Fruit fly (Drosophila melanogaster) whole organism, embryonic: ENCODE measurements around the gene CG14022.

Experiments used
- Adf1 ChIP-seq: fragments of 200-800 bp; sonication (Bioruptor generic); IDR thresholded peaks from 2 replicates; pipeline ENCODE4 v1.3.6; 2022; ENCODE audit warnings: missing biosample characterization, missing genetic modification characterization
- Bdp1 ChIP-seq: fragments of 200-800 bp; sonication (Bioruptor generic); optimal IDR thresholded peaks from 3 replicates; lab custom pipeline; 2016; ENCODE audit warnings: missing biosample characterization, missing genetic modification characterization
- CG10431 ChIP-seq: fragments of 200-800 bp; sonication (Bioruptor generic); optimal IDR thresholded peaks from 3 replicates; lab custom pipeline; 2018; ENCODE audit warnings: missing biosample characterization, mild to moderate bottlenecking, missing genetic modification characterization
- CG10543 ChIP-seq: fragments of 200-800 bp; sonication (Bioruptor generic); optimal IDR thresholded peaks from 3 replicates; lab custom pipeline; 2017; ENCODE audit warnings: missing biosample characterization, mild to moderate bottlenecking, missing genetic modification characterization, moderate library complexity
- CG14050 ChIP-seq: fragments of 200-800 bp; sonication (Bioruptor generic); IDR thresholded peaks from 3 replicates; pipeline ENCODE4 v1.3.6; 2022; ENCODE audit warnings: missing biosample characterization, missing genetic modification characterization
- CG14710 ChIP-seq: fragments of 200-800 bp; sonication (Bioruptor generic); optimal IDR thresholded peaks from 3 replicates; lab custom pipeline; 2019; ENCODE audit warnings: missing biosample characterization, mild to moderate bottlenecking, missing genetic modification characterization, moderate library complexity
- CG15073 ChIP-seq: fragments of 200-800 bp; sonication (Bioruptor generic); optimal IDR thresholded peaks from 2 replicates; lab custom pipeline; 2016; ENCODE audit warnings: missing biosample characterization, missing genetic modification characterization
- CG15269 ChIP-seq: fragments of 200-800 bp; sonication (Bioruptor generic); optimal IDR thresholded peaks from 2 replicates; lab custom pipeline; 2018; ENCODE audit warnings: missing biosample characterization, mild to moderate bottlenecking, missing genetic modification characterization, moderate library complexity
- CG15479 ChIP-seq: fragments of 200-800 bp; sonication (Bioruptor generic); optimal IDR thresholded peaks from 3 replicates; lab custom pipeline; 2019; ENCODE audit warnings: missing biosample characterization, mild to moderate bottlenecking, missing genetic modification characterization, moderate library complexity
- CG30020 ChIP-seq: fragments of 200-800 bp; optimal IDR thresholded peaks from 2 replicates; lab custom pipeline; 2019; ENCODE audit warnings: missing biosample characterization, mild to moderate bottlenecking, missing genetic modification characterization, moderate library complexity
- CG31388 ChIP-seq: fragments of 200-800 bp; sonication (Bioruptor generic); optimal IDR thresholded peaks from 2 replicates; lab custom pipeline; 2016; ENCODE audit warnings: missing biosample characterization, missing genetic modification characterization
- CG3726 ChIP-seq: fragments of 200-800 bp; sonication (Bioruptor generic); IDR thresholded peaks from 3 replicates; pipeline ENCODE4, ENCODE4 v1.3.6; 2022; ENCODE audit warnings: missing biosample characterization, missing genetic modification characterization
- CG42726 ChIP-seq: fragments of 200-800 bp; sonication (Bioruptor generic); IDR thresholded peaks from 2 replicates; pipeline ENCODE4 v1.3.6; 2022; ENCODE audit warnings: missing biosample characterization, missing genetic modification characterization; ENCODE audit not compliant: partially characterized antibody
- CG6254 ChIP-seq: fragments of 200-800 bp; sonication (Bioruptor generic); optimal IDR thresholded peaks from 3 replicates; lab custom pipeline; 2017; ENCODE audit warnings: mild to moderate bottlenecking, missing biosample characterization, missing genetic modification reagents, missing genetic modification characterization
- CG7745 ChIP-seq: fragments of 200-800 bp; sonication (Bioruptor generic); optimal IDR thresholded peaks from 2 replicates; lab custom pipeline; 2018; ENCODE audit warnings: missing biosample characterization, mild to moderate bottlenecking, missing genetic modification characterization, moderate library complexity
- CG7963 ChIP-seq: fragments of 200-800 bp; sonication (Bioruptor generic); IDR thresholded peaks from 3 replicates; pipeline ENCODE4 v1.3.6; 2022; ENCODE audit warnings: missing biosample characterization, missing genetic modification characterization; ENCODE audit not compliant: partially characterized antibody
- CG9932 ChIP-seq: fragments of 200-800 bp; sonication (Bioruptor generic); IDR thresholded peaks from 2 replicates; pipeline ENCODE4 v1.3.6; 2022; ENCODE audit warnings: missing biosample characterization, missing genetic modification characterization
- HmgZ ChIP-seq: fragments of 200-800 bp; sonication (Bioruptor generic); optimal IDR thresholded peaks from 2 replicates; lab custom pipeline; 2018; ENCODE audit warnings: missing biosample characterization, mild to moderate bottlenecking, missing genetic modification characterization
- Max ChIP-seq: fragments of 200-800 bp; sonication (Bioruptor generic); optimal IDR thresholded peaks from 2 replicates; lab custom pipeline; 2016; ENCODE audit warnings: missing biosample characterization, mild to moderate bottlenecking, missing genetic modification characterization
- Nf-YB ChIP-seq: fragments of 200-800 bp; sonication (Bioruptor generic); optimal IDR thresholded peaks from 3 replicates; lab custom pipeline; 2019; ENCODE audit warnings: missing biosample characterization, mild to moderate bottlenecking, missing genetic modification characterization, moderate library complexity
- Rfx ChIP-seq: fragments of 200-800 bp; sonication (Bioruptor generic); IDR thresholded peaks from 2 replicates; pipeline ENCODE4 v1.3.6; 2022; ENCODE audit warnings: missing biosample characterization, missing genetic modification characterization
- Trl ChIP-seq, 3 experiments: fragments of >200 bp in 2 of 3; fragments of 200-800 bp in 1 of 3; sonication (Bioruptor generic) in 1 of 3; optimal IDR thresholded peaks; 2 replicates in 1 of 3; 3 replicates in 2 of 3; lab custom pipeline; 2016 to 2017; ENCODE audit warnings: missing biosample characterization in 1 of 3, missing genetic modification characterization in 1 of 3
- amos ChIP-seq: fragments of 200-800 bp; sonication (Bioruptor generic); IDR thresholded peaks from 2 replicates; pipeline ENCODE4 v1.3.6; 2022; ENCODE audit warnings: missing biosample characterization, missing genetic modification characterization; ENCODE audit not compliant: partially characterized antibody
- ap ChIP-seq: fragments of 200-800 bp; sonication (Bioruptor generic); IDR thresholded peaks from 2 replicates; pipeline ENCODE4 v1.3.6; 2022; ENCODE audit warnings: missing biosample characterization, missing genetic modification characterization
- bcd ChIP-seq: fragments of 200-800 bp; sonication (Bioruptor generic); optimal IDR thresholded peaks from 2 replicates; lab custom pipeline; 2017; ENCODE audit warnings: missing biosample characterization, mild to moderate bottlenecking, missing genetic modification characterization
- br ChIP-seq: fragments of >200 bp; optimal IDR thresholded peaks from 2 replicates; lab custom pipeline; 2017
- chinmo ChIP-seq: fragments of 200-800 bp; sonication (Bioruptor generic); IDR thresholded peaks from 4 replicates; pipeline ENCODE4 v1.3.6; 2022; ENCODE audit warnings: missing biosample characterization, missing genetic modification characterization; ENCODE audit not compliant: partially characterized antibody
- chm ChIP-seq: fragments of 200-800 bp; sonication (Bioruptor generic); IDR thresholded peaks from 2 replicates; pipeline ENCODE4 v1.3.6; 2022; ENCODE audit warnings: missing biosample characterization, missing genetic modification characterization
- da ChIP-seq: fragments of 200-800 bp; sonication (Bioruptor generic); optimal IDR thresholded peaks from 2 replicates; lab custom pipeline; 2016; ENCODE audit warnings: missing biosample characterization, missing genetic modification characterization
- dati ChIP-seq: fragments of 200-800 bp; sonication (Bioruptor generic); IDR thresholded peaks from 2 replicates; pipeline ENCODE4 v1.3.6; 2022; ENCODE audit warnings: missing biosample characterization, missing genetic modification characterization
- dpn ChIP-seq, 2 experiments: fragments of 200-800 bp; sonication (Bioruptor generic); optimal IDR thresholded peaks; 3 replicates each; lab custom pipeline; 2016; ENCODE audit warnings: missing biosample characterization in 2 of 2, missing genetic modification characterization in 2 of 2
- eve ChIP-seq, 2 experiments: fragments of >200 bp; optimal IDR thresholded peaks; 2 replicates each; lab custom pipeline; 2017; ENCODE audit warnings: missing biosample characterization in 2 of 2, missing genetic modification characterization in 2 of 2
- ewg ChIP-seq: fragments of 200-800 bp; sonication (Bioruptor generic); optimal IDR thresholded peaks from 3 replicates; lab custom pipeline; 2017; ENCODE audit warnings: mild to moderate bottlenecking, missing biosample characterization, missing genetic modification reagents, missing genetic modification characterization
- gem ChIP-seq: fragments of 200-800 bp; sonication (Bioruptor generic); optimal IDR thresholded peaks from 2 replicates; lab custom pipeline; 2019; ENCODE audit warnings: missing biosample characterization, mild to moderate bottlenecking, missing genetic modification characterization, moderate library complexity
- gt ChIP-seq: fragments of 200-800 bp; sonication (Bioruptor generic); IDR thresholded peaks from 2 replicates; pipeline ENCODE4 v1.3.6; 2022; ENCODE audit warnings: missing biosample characterization, missing genetic modification characterization
- hkb ChIP-seq, 2 experiments: fragments of 200-800 bp in 1 of 2; fragments of >200 bp in 1 of 2; sonication (Bioruptor generic) in 1 of 2; IDR thresholded peaks in 1 of 2; optimal IDR thresholded peaks in 1 of 2; 2 replicates each; pipeline versions ENCODE4 v1.3.6 to Lab custom; 2017 to 2022; ENCODE audit warnings: missing biosample characterization in 1 of 2, missing genetic modification characterization in 1 of 2
- ind ChIP-seq: fragments of 200-800 bp; sonication (Bioruptor generic); optimal IDR thresholded peaks from 3 replicates; lab custom pipeline; 2016; ENCODE audit warnings: missing biosample characterization, missing genetic modification characterization
- inv ChIP-seq: fragments of 200-800 bp; sonication (Bioruptor generic); IDR thresholded peaks from 2 replicates; pipeline ENCODE4 v1.3.6; 2022; ENCODE audit warnings: missing biosample characterization, missing genetic modification characterization; ENCODE audit not compliant: partially characterized antibody
- ken ChIP-seq: fragments of 200-800 bp; sonication (Bioruptor generic); IDR thresholded peaks from 3 replicates; pipeline ENCODE4 v1.3.6; 2022; ENCODE audit warnings: missing biosample characterization, missing genetic modification characterization
- nom ChIP-seq: fragments of 200-800 bp; sonication (Bioruptor generic); optimal IDR thresholded peaks from 2 replicates; lab custom pipeline; 2017; ENCODE audit warnings: missing biosample characterization, missing genetic modification characterization, mild to moderate bottlenecking, moderate library complexity, missing genetic modification reagents
- phol ChIP-seq: fragments of 200-800 bp; sonication (Bioruptor generic); optimal IDR thresholded peaks from 3 replicates; lab custom pipeline; 2018; ENCODE audit warnings: missing biosample characterization, mild to moderate bottlenecking, missing genetic modification characterization, moderate library complexity
- sc ChIP-seq, 3 experiments: fragments of >200 bp in 2 of 3; fragments of 200-800 bp in 1 of 3; sonication (Bioruptor generic) in 1 of 3; optimal IDR thresholded peaks; 2 replicates in 2 of 3; 3 replicates in 1 of 3; lab custom pipeline; 2017; ENCODE audit warnings: mild to moderate bottlenecking in 1 of 3, missing biosample characterization in 1 of 3, missing genetic modification characterization in 1 of 3, missing genetic modification reagents in 1 of 3
- sens-2 ChIP-seq: fragments of 200-800 bp; sonication (Bioruptor generic); IDR thresholded peaks from 2 replicates; pipeline ENCODE4 v1.3.6; 2022; ENCODE audit warnings: missing biosample characterization, missing genetic modification characterization
- shn ChIP-seq: fragments of 200-800 bp; sonication (Bioruptor generic); optimal IDR thresholded peaks from 3 replicates; lab custom pipeline; 2016; ENCODE audit warnings: missing biosample characterization, missing genetic modification characterization
- sr ChIP-seq: fragments of 200-800 bp; sonication (Bioruptor generic); IDR thresholded peaks from 3 replicates; pipeline ENCODE4 v1.3.6; 2022; ENCODE audit warnings: missing biosample characterization, missing genetic modification characterization
- toy ChIP-seq: fragments of 200-800 bp; sonication (Bioruptor generic); IDR thresholded peaks from 2 replicates; pipeline ENCODE4 v1.3.6; 2022; ENCODE audit warnings: missing biosample characterization, missing genetic modification characterization
- trem ChIP-seq: fragments of 200-800 bp; optimal IDR thresholded peaks from 3 replicates; lab custom pipeline; 2019; ENCODE audit warnings: missing biosample characterization, mild to moderate bottlenecking, missing genetic modification characterization, moderate library complexity
- vfl ChIP-seq: fragments of 200-800 bp; sonication (Bioruptor generic); optimal IDR thresholded peaks from 2 replicates; lab custom pipeline; 2016; ENCODE audit warnings: missing biosample characterization, missing genetic modification characterization

Gene CG14022

dm6 chr2L:5297289-5297960, 31.3 kb downstream of the CG14022 start (continued):
- TF ChIP-seq Adf1 (GFP tag; lab: Robert Waterston, UW): no peak
- TF ChIP-seq CG10431 (GFP tag; lab: Kevin White, UChicago): no peak
- TF ChIP-seq sc (optimal IDR thresholded peaks at IDR 0.05; lab: Kevin White, UChicago): no peak
- peak; percentile 57 for TF ChIP-seq sc (GFP tag; optimal IDR thresholded peaks at IDR 0.05; lab: Kevin White, UChicago)
- peak; percentile 49 for TF ChIP-seq CG14710 (tag; lab: Kevin White, UChicago)
- no peak for TF ChIP-seq CG15073 (GFP tag; lab: Kevin White, UChicago)
- no peak for TF ChIP-seq amos (GFP tag; lab: Robert Waterston, UW)
- peak in 1 of 2 experiments; percentile 21 for TF ChIP-seq Trl (optimal IDR thresholded peaks at IDR 0.05; lab: Kevin White, UChicago)
- TF ChIP-seq Trl (GFP tag; optimal IDR thresholded peaks at IDR 0.05; lab: Kevin White, UChicago): no peak
- peak in 1 of 2 experiments; percentile 18 for TF ChIP-seq dpn (GFP tag; optimal IDR thresholded peaks at IDR 0.05; lab: Kevin White, UChicago)
- no peak; the same call in 1 of the 2 replicates for TF ChIP-seq sens-2 (GFP tag; lab: Robert Waterston, UW)
- TF ChIP-seq sr: no peak; the same call in 2 of the 3 replicates
- no peak for TF ChIP-seq CG7745
- no peak for TF ChIP-seq CG14050
- TF ChIP-seq dati (GFP tag; lab: Robert Waterston, UW): no peak
- TF ChIP-seq CG7963 (GFP tag; lab: Robert Waterston, UW): no peak
- TF ChIP-seq da (GFP tag; lab: Kevin White, UChicago): no peak
- peak; percentile 81 for TF ChIP-seq gem (tag; lab: Kevin White, UChicago)
- no peak for TF ChIP-seq chinmo
- no peak for TF ChIP-seq CG30020 (tag; lab: Kevin White, UChicago)
- peak; percentile 16 for TF ChIP-seq ind (GFP tag; lab: Kevin White, UChicago)
- no peak for TF ChIP-seq shn (GFP tag; lab: Kevin White, UChicago)
- no peak for TF ChIP-seq nom (GFP tag; lab: Kevin White, UChicago)
- peak; percentile 56 for TF ChIP-seq CG6254 (GFP tag; lab: Kevin White, UChicago)
- peak; percentile 54 for TF ChIP-seq ewg (GFP tag; lab: Kevin White, UChicago)
- peak; percentile 22 for TF ChIP-seq trem (tag; lab: Kevin White, UChicago)
- no peak for TF ChIP-seq CG9932
- TF ChIP-seq inv (GFP tag; lab: Robert Waterston, UW): no peak
- TF ChIP-seq CG15269 (tag; lab: Kevin White, UChicago): no peak
- no peak for TF ChIP-seq vfl (GFP tag; lab: Kevin White, UChicago)
- TF ChIP-seq CG42726 (GFP tag; lab: Robert Waterston, UW): no peak
- no peak for TF ChIP-seq Bdp1 (GFP tag; lab: Kevin White, UChicago)
- TF ChIP-seq toy (GFP tag; lab: Robert Waterston, UW): no peak
- no peak for TF ChIP-seq CG15479 (GFP tag; lab: Kevin White, UChicago)
- TF ChIP-seq CG31388 (GFP tag; lab: Kevin White, UChicago): no peak
- no peak for TF ChIP-seq eve (GFP tag; optimal IDR thresholded peaks at IDR 0.05; lab: Kevin White, UChicago)
- no peak for TF ChIP-seq hkb (optimal IDR thresholded peaks at IDR 0.05; lab: Kevin White, UChicago)
- TF ChIP-seq hkb (GFP tag; IDR thresholded peaks at IDR 0.05; lab: Robert Waterston, UW): 0 out of 2 replicates have a peak, but pooled peaks have one; percentile 33
- no peak for TF ChIP-seq Max
- TF ChIP-seq ap: peak; percentile 44; the same call in 1 of the 2 replicates
- no peak for TF ChIP-seq CG3726
- TF ChIP-seq Nf-YB (GFP tag; lab: Kevin White, UChicago): no peak
- TF ChIP-seq CG10543 (GFP tag; lab: Kevin White, UChicago): no peak
- no peak for TF ChIP-seq Rfx (GFP tag; lab: Robert Waterston, UW)
- TF ChIP-seq bcd (GFP tag; lab: Kevin White, UChicago): no peak
- no peak for TF ChIP-seq HmgZ (tag; lab: Kevin White, UChicago)
- 0 out of 3 replicates have a peak, but pooled peaks have one; percentile 30 for TF ChIP-seq ken (GFP tag; lab: Robert Waterston, UW)
- no peak for TF ChIP-seq gt (GFP tag; lab: Robert Waterston, UW)
- peak; percentile 67 for TF ChIP-seq phol (tag; lab: Kevin White, UChicago)
- TF ChIP-seq chm (GFP tag; lab: Robert Waterston, UW): no peak; the same call in 1 of the 2 replicates
- no peak for TF ChIP-seq br
